Worm (Caenorhabditis elegans) whole organism, L1 larva: ENCODE results near the gene pelo-1.

Experiments used
- C16A3.4 ChIP-seq: fragments of 150-350 bp; optimal IDR thresholded peaks from 2 replicates; lab custom pipeline; 2014; ENCODE audit warnings: missing biosample characterization, missing genetic modification characterization
- C34B4.2 ChIP-seq: sonication (generic microtip); optimal IDR thresholded peaks from 2 replicates; lab custom pipeline; 2017; ENCODE audit warnings: mild to moderate bottlenecking, missing genetic modification characterization, missing compliant biosample characterization
- aly-2 ChIP-seq: fragments of 150-350 bp; optimal IDR thresholded peaks from 2 replicates; lab custom pipeline; 2014; ENCODE audit warnings: missing biosample characterization, missing genetic modification characterization
- blmp-1 ChIP-seq: fragments of 150-350 bp; optimal IDR thresholded peaks from 2 replicates; lab custom pipeline; 2014; ENCODE audit warnings: missing biosample characterization, missing genetic modification characterization
- ceh-63 ChIP-seq: fragments of 200-800 bp; sonication (Bioruptor generic); optimal IDR thresholded peaks from 2 replicates; lab custom pipeline; 2018; ENCODE audit warnings: mild to moderate bottlenecking, missing genetic modification characterization, missing compliant biosample characterization
- ceh-8 ChIP-seq: fragments of 200-800 bp; sonication (Bioruptor generic); optimal IDR thresholded peaks from 2 replicates; lab custom pipeline; 2018; ENCODE audit warnings: mild to moderate bottlenecking, missing genetic modification characterization, moderate library complexity, missing compliant biosample characterization
- ceh-88 ChIP-seq: fragments of 200-800 bp; sonication (Bioruptor generic); IDR thresholded peaks from 2 replicates; pipeline ENCODE4 v1.3.6; 2022; ENCODE audit warnings: missing genetic modification characterization, missing compliant biosample characterization
- ces-1 ChIP-seq: fragments of 150-350 bp; optimal IDR thresholded peaks from 2 replicates; lab custom pipeline; 2014; ENCODE audit warnings: missing biosample characterization, missing genetic modification reagents, missing genetic modification characterization
- efl-1 ChIP-seq, 4 experiments: fragments of 150-350 bp; optimal IDR thresholded peaks in 3 of 4; peaks in 1 of 4; 1 replicate in 1 of 4; 2 replicates in 3 of 4; lab custom pipeline; 2014; ENCODE audit warnings: missing biosample characterization in 2 of 4, missing genetic modification characterization in 2 of 4, missing genetic modification reagents in 2 of 4
- egl-13 ChIP-seq: sonication (generic microtip); optimal IDR thresholded peaks from 2 replicates; lab custom pipeline; 2016; ENCODE audit warnings: missing genotype, missing genetic modification reagents, missing genetic modification characterization, missing compliant biosample characterization
- elt-2 ChIP-seq: sonication (generic microtip); optimal IDR thresholded peaks from 2 replicates; lab custom pipeline; 2016; ENCODE audit warnings: missing genetic modification characterization, mild to moderate bottlenecking, inconsistent platforms, missing compliant biosample characterization, missing genetic modification reagents
- elt-3 ChIP-seq, 6 experiments: fragments of 150-350 bp in 1 of 6; sonication (generic microtip); optimal IDR thresholded peaks; 2 replicates each; lab custom pipeline; 2017 to 2018; ENCODE audit warnings: missing biosample characterization in 6 of 6, missing genetic modification characterization in 6 of 6, inconsistent platforms in 1 of 6
- fkh-10 ChIP-seq: sonication (generic microtip); optimal IDR thresholded peaks from 2 replicates; lab custom pipeline; 2017; ENCODE audit warnings: missing biosample characterization, missing genetic modification reagents, missing genetic modification characterization
- fkh-4 ChIP-seq: sonication (generic microtip); optimal IDR thresholded peaks from 2 replicates; lab custom pipeline; 2016; ENCODE audit warnings: missing compliant biosample characterization, missing genetic modification characterization, borderline replicate concordance
- fkh-8 ChIP-seq: sonication (generic microtip); optimal IDR thresholded peaks from 2 replicates; lab custom pipeline; 2016; ENCODE audit warnings: mild to moderate bottlenecking, missing genetic modification characterization, missing compliant biosample characterization
- grh-1 ChIP-seq: fragments of 200-800 bp; sonication (Bioruptor generic); IDR thresholded peaks from 2 replicates; pipeline ENCODE4 v1.3.6; 2022; ENCODE audit warnings: missing genetic modification reagents, missing genetic modification characterization, missing compliant biosample characterization
- irx-1 ChIP-seq: sonication (generic microtip); optimal IDR thresholded peaks from 2 replicates; lab custom pipeline; 2016; ENCODE audit warnings: missing genetic modification characterization, missing compliant biosample characterization
- jun-1 ChIP-seq: fragments of 150-350 bp; optimal IDR thresholded peaks from 2 replicates; lab custom pipeline; 2014; ENCODE audit warnings: missing biosample characterization, missing genetic modification reagents, missing genetic modification characterization
- lin-14 ChIP-seq: fragments of 200-800 bp; sonication (Bioruptor generic); optimal IDR thresholded peaks from 2 replicates; lab custom pipeline; 2018; ENCODE audit warnings: mild to moderate bottlenecking, missing genetic modification characterization, moderate library complexity, missing compliant biosample characterization
- lin-15B ChIP-seq: fragments of 150-350 bp; sonication (generic microtip); optimal IDR thresholded peaks from 3 replicates; lab custom pipeline; 2014; ENCODE audit warnings: missing biosample characterization, missing genetic modification characterization
- lin-35 ChIP-seq, 2 experiments: fragments of 150-350 bp; optimal IDR thresholded peaks; 2 replicates each; lab custom pipeline; 2014; ENCODE audit warnings: missing biosample characterization in 2 of 2, missing genetic modification characterization in 2 of 2, missing genetic modification reagents in 2 of 2
- lin-39 ChIP-seq: fragments of 150-350 bp; optimal IDR thresholded peaks from 2 replicates; lab custom pipeline; 2014; ENCODE audit warnings: missing biosample characterization, missing genetic modification reagents, missing genetic modification characterization
- mab-9 ChIP-seq: fragments of 200-800 bp; sonication (Bioruptor generic); IDR thresholded peaks from 2 replicates; pipeline ENCODE4 v1.3.6; 2022; ENCODE audit warnings: missing genetic modification reagents, missing genetic modification characterization, missing compliant biosample characterization
- mef-2 ChIP-seq: fragments of 150-350 bp; optimal IDR thresholded peaks from 2 replicates; lab custom pipeline; 2014; ENCODE audit warnings: missing biosample characterization, missing genetic modification characterization
- nhr-12 ChIP-seq: sonication (generic microtip); optimal IDR thresholded peaks from 2 replicates; lab custom pipeline; 2017; ENCODE audit warnings: missing biosample characterization, missing genetic modification characterization
- nhr-19 ChIP-seq: fragments of 200-800 bp; sonication (Bioruptor generic); conservative IDR thresholded peaks from 2 replicates; pipeline ENCODE4 v1.3.6; 2022; ENCODE audit warnings: missing genetic modification characterization, missing compliant biosample characterization
- nhr-20 ChIP-seq: sonication (generic microtip); optimal IDR thresholded peaks from 2 replicates; lab custom pipeline; 2016; ENCODE audit warnings: mild to moderate bottlenecking, missing genetic modification characterization, missing compliant biosample characterization
- nhr-28 ChIP-seq: fragments of 150-350 bp; optimal IDR thresholded peaks from 2 replicates; lab custom pipeline; 2014; ENCODE audit warnings: missing biosample characterization, missing genetic modification characterization
- nhr-47 ChIP-seq: sonication (generic microtip); optimal IDR thresholded peaks from 2 replicates; lab custom pipeline; 2016; ENCODE audit warnings: mild to moderate bottlenecking, missing genetic modification characterization, moderate library complexity, missing compliant biosample characterization
- nhr-71 ChIP-seq: sonication (generic microtip); optimal IDR thresholded peaks from 2 replicates; lab custom pipeline; 2016; ENCODE audit warnings: mild to moderate bottlenecking, missing genetic modification characterization, moderate library complexity, missing compliant biosample characterization
- nhr-76 ChIP-seq: sonication (generic microtip); optimal IDR thresholded peaks from 2 replicates; lab custom pipeline; 2017; ENCODE audit warnings: missing biosample characterization, missing genetic modification characterization
- nhr-77 ChIP-seq: fragments of 150-350 bp; optimal IDR thresholded peaks from 2 replicates; lab custom pipeline; 2014; ENCODE audit warnings: missing biosample characterization, missing genetic modification characterization
- nhr-90 ChIP-seq: sonication (generic microtip); optimal IDR thresholded peaks from 2 replicates; lab custom pipeline; 2016; ENCODE audit warnings: mild to moderate bottlenecking, missing genetic modification characterization, missing compliant biosample characterization; ENCODE audit not compliant: poor library complexity
- pag-3 ChIP-seq: sonication (generic microtip); optimal IDR thresholded peaks from 2 replicates; lab custom pipeline; 2017; ENCODE audit warnings: missing genetic modification characterization, mild to moderate bottlenecking, missing compliant biosample characterization, antibody characterized with exemption, borderline replicate concordance; ENCODE audit not compliant: insufficient read depth
- pax-3 ChIP-seq: fragments of 200-800 bp; sonication (Bioruptor generic); optimal IDR thresholded peaks from 2 replicates; lab custom pipeline; 2018; ENCODE audit warnings: mild to moderate bottlenecking, missing genetic modification characterization, moderate library complexity, missing compliant biosample characterization
- rnt-1 ChIP-seq: sonication (generic microtip); optimal IDR thresholded peaks from 2 replicates; lab custom pipeline; 2016; ENCODE audit warnings: mild to moderate bottlenecking, missing genetic modification characterization, moderate library complexity, missing compliant biosample characterization
- skn-1 ChIP-seq: fragments of 150-350 bp; optimal IDR thresholded peaks from 2 replicates; lab custom pipeline; 2014; ENCODE audit warnings: missing biosample characterization, missing genetic modification characterization
- snpc-4 ChIP-seq: fragments of 150-350 bp; optimal IDR thresholded peaks from 2 replicates; lab custom pipeline; 2014; ENCODE audit warnings: missing biosample characterization, missing genetic modification characterization
- sptf-1 ChIP-seq: fragments of 150-350 bp; optimal IDR thresholded peaks from 2 replicates; lab custom pipeline; 2014; ENCODE audit warnings: missing biosample characterization, missing genetic modification characterization
- sup-37 ChIP-seq: fragments of 200-800 bp; sonication (Bioruptor generic); optimal IDR thresholded peaks from 2 replicates; lab custom pipeline; 2018; ENCODE audit warnings: mild to moderate bottlenecking, missing genetic modification characterization, missing compliant biosample characterization
- swsn-7 ChIP-seq: sonication (generic microtip); optimal IDR thresholded peaks from 2 replicates; lab custom pipeline; 2016; ENCODE audit warnings: missing genetic modification characterization, missing compliant biosample characterization
- tlp-1 ChIP-seq: fragments of 150-350 bp; optimal IDR thresholded peaks from 2 replicates; lab custom pipeline; 2014; ENCODE audit warnings: missing biosample characterization, missing genetic modification characterization
- unc-130 ChIP-seq: fragments of 150-350 bp; optimal IDR thresholded peaks from 2 replicates; lab custom pipeline; 2017; ENCODE audit warnings: missing biosample characterization, missing genetic modification characterization, inconsistent platforms
- unc-62 ChIP-seq: fragments of 150-350 bp; optimal IDR thresholded peaks from 2 replicates; lab custom pipeline; 2014; ENCODE audit warnings: missing biosample characterization, missing genetic modification reagents, missing genetic modification characterization
- unc-86 ChIP-seq: sonication (generic microtip); optimal IDR thresholded peaks from 2 replicates; lab custom pipeline; 2016; ENCODE audit warnings: missing genetic modification characterization, missing compliant biosample characterization
- zag-1 ChIP-seq: fragments of 150-350 bp; optimal IDR thresholded peaks from 2 replicates; lab custom pipeline; 2014; ENCODE audit warnings: missing biosample characterization, missing genetic modification characterization
- zip-4 ChIP-seq: fragments of 200-800 bp; sonication (Bioruptor generic); optimal IDR thresholded peaks from 2 replicates; lab custom pipeline; 2018; ENCODE audit warnings: mild to moderate bottlenecking, missing genetic modification characterization, moderate library complexity, missing compliant biosample characterization

The pelo-1 gene

ce11 chrIII:4227363-4227762 is 23.3 kb upstream of the pelo-1 start:
- TF ChIP-seq zip-4 (GFP tag; lab: Kevin White, UChicago) = no peak
- no peak for TF ChIP-seq nhr-71
- TF ChIP-seq egl-13 (tag; lab: Kevin White, UChicago) = no peak
- TF ChIP-seq irx-1 = no peak
- TF ChIP-seq elt-3 (tag; optimal IDR thresholded peaks at IDR 0.05; lab: Kevin White, UChicago) = no peak
- TF ChIP-seq mef-2 = no peak
- TF ChIP-seq tlp-1 (tag; lab: Kevin White, UChicago) = no peak
- no peak for TF ChIP-seq sup-37 (GFP tag; lab: Kevin White, UChicago)
- TF ChIP-seq C16A3.4 (tag; lab: Kevin White, UChicago) = no peak
- TF ChIP-seq rnt-1 = no peak
- TF ChIP-seq swsn-7 (tag; lab: Kevin White, UChicago) = no peak
- no peak for TF ChIP-seq lin-14 (GFP tag; lab: Kevin White, UChicago)

ce11 chrIII:4224722-4225121 is 20.7 kb upstream of the pelo-1 start:
- TF ChIP-seq zag-1 (tag; lab: Kevin White, UChicago) (no peak), efl-1 (optimal IDR thresholded peaks at IDR 0.05; lab: Kevin White, UChicago) (no peak), efl-1 (GFP tag; optimal IDR thresholded peaks at IDR 0.05 in 1 of 2; lab: Kevin White, UChicago) (peak in 1 of 2 experiments; percentile 94)

DNA sequence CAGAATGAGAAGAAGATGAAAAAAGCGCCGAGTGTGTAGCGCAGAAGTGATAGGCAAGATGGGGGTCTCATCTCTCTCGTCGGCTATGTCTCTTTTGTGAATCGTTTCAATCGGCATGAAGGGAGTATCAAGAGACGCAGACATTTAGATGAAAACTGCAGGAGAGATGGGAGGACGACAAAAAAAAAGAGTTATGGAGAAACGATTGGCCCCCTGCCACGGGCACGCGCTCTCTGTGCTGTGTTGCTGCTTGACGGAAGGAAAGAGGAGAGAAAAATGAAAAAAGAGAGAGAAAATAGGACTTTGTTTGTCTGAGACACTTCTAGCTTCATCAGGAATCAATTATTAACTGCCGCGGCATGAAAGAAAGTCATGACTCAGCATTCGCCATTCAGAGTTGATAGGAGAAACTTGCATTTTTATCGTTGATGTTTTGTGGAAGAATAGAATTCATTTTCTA is 19.7 kb upstream of the pelo-1 start:
- no peak for TF ChIP-seq nhr-28 (tag; lab: Kevin White, UChicago)
- peak; percentile 91 for TF ChIP-seq jun-1 (tag; lab: Kevin White, UChicago)
- TF ChIP-seq nhr-12 (tag; lab: Kevin White, UChicago) = no peak
- TF ChIP-seq efl-1 (optimal IDR thresholded peaks at IDR 0.05; lab: Kevin White, UChicago) = peak; percentile 73 to 76
- TF ChIP-seq efl-1 (GFP tag; optimal IDR thresholded peaks at IDR 0.05 in 1 of 2; lab: Kevin White, UChicago) = peak; percentile 25 to 93
- TF ChIP-seq elt-2 (tag; lab: Kevin White, UChicago) = peak; percentile 65
- peak; percentile 39 for TF ChIP-seq lin-15B (tag; lab: Kevin White, UChicago)
- TF ChIP-seq aly-2 (tag; lab: Kevin White, UChicago) = no peak
- no peak for TF ChIP-seq zip-4 (GFP tag; lab: Kevin White, UChicago)
- TF ChIP-seq skn-1 (tag; lab: Kevin White, UChicago) = peak; percentile 73
- peak; percentile 64 for TF ChIP-seq pag-3
- peak; percentile 72 for TF ChIP-seq unc-130
- TF ChIP-seq fkh-8 (tag; lab: Kevin White, UChicago) = peak; percentile 95
- TF ChIP-seq nhr-20 (tag; lab: Kevin White, UChicago) = peak; percentile 90
- TF ChIP-seq ceh-63 (GFP tag; lab: Kevin White, UChicago) = no peak
- peak; percentile 86 for TF ChIP-seq nhr-47 (tag; lab: Kevin White, UChicago)
- peak; percentile 83 for TF ChIP-seq fkh-10 (GFP tag; lab: Kevin White, UChicago)
- peak; percentile 79 for TF ChIP-seq C16A3.4 (tag; lab: Kevin White, UChicago)
- TF ChIP-seq lin-14 (GFP tag; lab: Kevin White, UChicago) = peak; percentile 98
- peak; percentile 42 for TF ChIP-seq blmp-1 (tag; lab: Kevin White, UChicago)
- TF ChIP-seq sptf-1 (tag; lab: Kevin White, UChicago) = no peak
- peak; percentile 24 for TF ChIP-seq ceh-8
- peak; percentile 72 for TF ChIP-seq snpc-4
- no peak for TF ChIP-seq nhr-76 (tag; lab: Kevin White, UChicago)
- TF ChIP-seq ces-1 (GFP tag; lab: Kevin White, UChicago) = no peak
- TF ChIP-seq ceh-88 (GFP tag; lab: Robert Waterston, UW) = peak; percentile 50; the same call in 1 of the 2 replicates
- peak; percentile 89 for TF ChIP-seq egl-13 (tag; lab: Kevin White, UChicago)
- TF ChIP-seq zag-1 (tag; lab: Kevin White, UChicago) = peak; percentile 41
- TF ChIP-seq nhr-90 (tag; lab: Kevin White, UChicago) = peak; percentile 32
- TF ChIP-seq swsn-7 (tag; lab: Kevin White, UChicago) = peak; percentile 88
- no peak for TF ChIP-seq C34B4.2 (tag; lab: Kevin White, UChicago)
- peak; percentile 87 for TF ChIP-seq nhr-77
- peak; percentile 61 for TF ChIP-seq pax-3
- TF ChIP-seq mab-9 (GFP tag; lab: Robert Waterston, UW) = no peak
- TF ChIP-seq tlp-1 (tag; lab: Kevin White, UChicago) = no peak
- peak; percentile 38 for TF ChIP-seq lin-39 (tag; lab: Kevin White, UChicago)
- TF ChIP-seq unc-62 = peak; percentile 32
- peak; percentile 73 to 77 for TF ChIP-seq lin-35 (GFP tag; optimal IDR thresholded peaks at IDR 0.05; lab: Kevin White, UChicago)
- TF ChIP-seq unc-86 (tag; lab: Kevin White, UChicago) = peak; percentile 87
- peak; percentile 69 for TF ChIP-seq fkh-4 (tag; lab: Kevin White, UChicago)
- no peak for TF ChIP-seq grh-1 (GFP tag; lab: Robert Waterston, UW)
- peak; percentile 78 for TF ChIP-seq nhr-19
